Worm (Caenorhabditis elegans): ENCODE results near the gene srg-20.

- TF ChIP-seq ztf-23 (GFP tag; IDR thresholded peaks at IDR 0.05) (no peak), flt-1 (GFP tag; IDR thresholded peaks at IDR 0.05) (no peak), cog-1 (tag; optimal IDR thresholded peaks at IDR 0.05) (no peak)
Observed at ce11 chrII:1608915-1609314, 27.6 kb upstream of the srg-20 start.
